Fruit fly (Drosophila melanogaster) whole organism, prepupa: Measurements from ENCODE around the gene CG34298.

Experiments used
- Blimp-1 ChIP-seq: fragments of 200-800 bp; sonication (Bioruptor generic); optimal IDR thresholded peaks from 3 replicates; lab custom pipeline; 2017; ENCODE audit warnings: missing biosample characterization, missing genetic modification characterization, mild to moderate bottlenecking, moderate library complexity, missing genetic modification reagents
- CG10631 ChIP-seq: fragments of 200-800 bp; sonication (Bioruptor generic); optimal IDR thresholded peaks from 2 replicates; lab custom pipeline; 2016; ENCODE audit warnings: missing biosample characterization, missing genetic modification characterization
- CG10669 ChIP-seq: fragments of 200-800 bp; sonication (Bioruptor generic); optimal IDR thresholded peaks from 3 replicates; lab custom pipeline; 2018; ENCODE audit warnings: missing biosample characterization, mild to moderate bottlenecking, missing genetic modification characterization, moderate library complexity
- CG11902 ChIP-seq: fragments of 200-800 bp; sonication (Bioruptor generic); optimal IDR thresholded peaks from 3 replicates; lab custom pipeline; 2016; ENCODE audit warnings: missing biosample characterization, missing genetic modification characterization
- CG15336 ChIP-seq: fragments of 200-800 bp; sonication (Bioruptor generic); IDR thresholded peaks from 2 replicates; pipeline ENCODE4 v1.3.6; 2022; ENCODE audit warnings: missing biosample characterization, missing genetic modification characterization
- CG16779 ChIP-seq: fragments of 200-800 bp; sonication (Bioruptor generic); optimal IDR thresholded peaks from 3 replicates; lab custom pipeline; 2017; ENCODE audit warnings: missing biosample characterization, mild to moderate bottlenecking, missing genetic modification characterization
- CG3032 ChIP-seq: fragments of 200-800 bp; optimal IDR thresholded peaks from 2 replicates; lab custom pipeline; 2019; ENCODE audit warnings: missing biosample characterization, mild to moderate bottlenecking, missing genetic modification characterization, moderate library complexity
- CG31627 ChIP-seq: fragments of 200-800 bp; sonication (Bioruptor generic); optimal IDR thresholded peaks from 3 replicates; lab custom pipeline; 2016; ENCODE audit warnings: missing biosample characterization, missing genetic modification characterization
- CG32006 ChIP-seq: fragments of 200-800 bp; sonication (Bioruptor generic); optimal IDR thresholded peaks from 3 replicates; lab custom pipeline; 2017; ENCODE audit warnings: missing biosample characterization, mild to moderate bottlenecking, missing genetic modification characterization
- CG3919 ChIP-seq: fragments of 200-800 bp; sonication (Bioruptor generic); optimal IDR thresholded peaks from 3 replicates; lab custom pipeline; 2016; ENCODE audit warnings: missing biosample characterization, missing genetic modification characterization
- CG4318 ChIP-seq: fragments of 200-800 bp; sonication (Bioruptor generic); optimal IDR thresholded peaks from 3 replicates; lab custom pipeline; 2017; ENCODE audit warnings: missing biosample characterization, mild to moderate bottlenecking, missing genetic modification characterization
- CG6163 ChIP-seq: fragments of 200-800 bp; sonication (Bioruptor generic); IDR thresholded peaks from 3 replicates; pipeline ENCODE4 v1.3.6; 2022; ENCODE audit warnings: missing biosample characterization, missing genetic modification characterization
- CG6276 ChIP-seq: fragments of 200-800 bp; sonication (Bioruptor generic); optimal IDR thresholded peaks from 2 replicates; lab custom pipeline; 2017; ENCODE audit warnings: missing biosample characterization, mild to moderate bottlenecking, missing genetic modification characterization
- CG6792 ChIP-seq: fragments of 200-800 bp; sonication (Bioruptor generic); optimal IDR thresholded peaks from 3 replicates; lab custom pipeline; 2016; ENCODE audit warnings: missing biosample characterization, missing genetic modification characterization
- CG6808 ChIP-seq: fragments of 200-800 bp; sonication (Bioruptor generic); optimal IDR thresholded peaks from 3 replicates; lab custom pipeline; 2017; ENCODE audit warnings: missing biosample characterization, missing genetic modification characterization, mild to moderate bottlenecking, moderate library complexity, missing genetic modification reagents
- CG6854 ChIP-seq: fragments of 200-800 bp; sonication (Bioruptor generic); optimal IDR thresholded peaks from 2 replicates; lab custom pipeline; 2017; ENCODE audit warnings: missing biosample characterization, mild to moderate bottlenecking, missing genetic modification characterization
- CG7368 ChIP-seq: fragments of 200-800 bp; sonication (Bioruptor generic); optimal IDR thresholded peaks from 3 replicates; lab custom pipeline; 2016; ENCODE audit warnings: missing biosample characterization, missing genetic modification characterization
- CG8119 ChIP-seq: fragments of 200-800 bp; sonication (Bioruptor generic); IDR thresholded peaks from 3 replicates; pipeline ENCODE4 v1.3.6; 2022; ENCODE audit warnings: missing biosample characterization, missing genetic modification characterization
- CG8319 ChIP-seq: fragments of 200-800 bp; sonication (Bioruptor generic); optimal IDR thresholded peaks from 3 replicates; lab custom pipeline; 2016; ENCODE audit warnings: missing biosample characterization, missing genetic modification characterization
- CG8632 ChIP-seq: fragments of 200-800 bp; sonication (Bioruptor generic); optimal IDR thresholded peaks from 3 replicates; lab custom pipeline; 2016; ENCODE audit warnings: missing biosample characterization, missing genetic modification characterization
- CG9139 ChIP-seq: fragments of 200-800 bp; sonication (Bioruptor generic); optimal IDR thresholded peaks from 3 replicates; lab custom pipeline; 2017; ENCODE audit warnings: missing biosample characterization, mild to moderate bottlenecking, missing genetic modification characterization
- Eip78C ChIP-seq: fragments of 200-800 bp; sonication (Bioruptor generic); peaks from one replicate; lab custom pipeline; 2016; ENCODE audit warnings: missing biosample characterization, missing genetic modification characterization
- Eip93F ChIP-seq: fragments of 200-800 bp; sonication (Bioruptor generic); optimal IDR thresholded peaks from 2 replicates; lab custom pipeline; 2016; ENCODE audit warnings: missing biosample characterization, mild to moderate bottlenecking, missing genetic modification characterization
- Ets21C ChIP-seq: fragments of 200-800 bp; sonication (Bioruptor generic); optimal IDR thresholded peaks from 3 replicates; lab custom pipeline; 2016; ENCODE audit warnings: missing biosample characterization, missing genetic modification characterization
- Hr38 ChIP-seq: sonication (Bioruptor generic); optimal IDR thresholded peaks from 2 replicates; lab custom pipeline; 2016; ENCODE audit warnings: missing biosample characterization, missing genetic modification characterization
- Hr4 ChIP-seq: fragments of 200-800 bp; sonication (Bioruptor generic); optimal IDR thresholded peaks from 3 replicates; lab custom pipeline; 2016; ENCODE audit warnings: missing biosample characterization, missing genetic modification characterization
- Lpt ChIP-seq: fragments of 200-800 bp; sonication (Bioruptor generic); optimal IDR thresholded peaks from 3 replicates; lab custom pipeline; 2016; ENCODE audit warnings: missing biosample characterization, missing genetic modification characterization
- Met ChIP-seq: fragments of 200-800 bp; sonication (Bioruptor generic); optimal IDR thresholded peaks from 3 replicates; lab custom pipeline; 2016; ENCODE audit warnings: missing biosample characterization, missing genetic modification characterization
- OdsH ChIP-seq: fragments of 200-800 bp; sonication (Bioruptor generic); optimal IDR thresholded peaks from 3 replicates; lab custom pipeline; 2016; ENCODE audit warnings: missing biosample characterization, missing genetic modification characterization
- Smox ChIP-seq: fragments of 200-800 bp; sonication (Bioruptor generic); optimal IDR thresholded peaks from 3 replicates; lab custom pipeline; 2016; ENCODE audit warnings: missing biosample characterization, missing genetic modification characterization
- Sox102F ChIP-seq: fragments of 200-800 bp; sonication (Bioruptor generic); optimal IDR thresholded peaks from 2 replicates; lab custom pipeline; 2016; ENCODE audit warnings: missing biosample characterization, mild to moderate bottlenecking, missing genetic modification characterization
- Sox14 ChIP-seq: fragments of 200-800 bp; sonication (Bioruptor generic); optimal IDR thresholded peaks from 3 replicates; lab custom pipeline; 2016; ENCODE audit warnings: missing biosample characterization, missing genetic modification characterization
- Sox15 ChIP-seq: fragments of 200-800 bp; sonication (Bioruptor generic); optimal IDR thresholded peaks from 3 replicates; lab custom pipeline; 2016; ENCODE audit warnings: missing biosample characterization, missing genetic modification characterization
- achi ChIP-seq: fragments of 200-800 bp; sonication (Bioruptor generic); optimal IDR thresholded peaks from 3 replicates; lab custom pipeline; 2016; ENCODE audit warnings: missing biosample characterization, missing genetic modification characterization
- acj6 ChIP-seq: fragments of 200-800 bp; sonication (Bioruptor generic); optimal IDR thresholded peaks from 3 replicates; lab custom pipeline; 2016; ENCODE audit warnings: missing biosample characterization, missing genetic modification characterization
- cyc ChIP-seq: fragments of 200-800 bp; sonication (Bioruptor generic); optimal IDR thresholded peaks from 3 replicates; lab custom pipeline; 2016; ENCODE audit warnings: missing biosample characterization, missing genetic modification characterization
- dac ChIP-seq: fragments of 200-800 bp; sonication (Bioruptor generic); optimal IDR thresholded peaks from 2 replicates; lab custom pipeline; 2017; ENCODE audit warnings: missing biosample characterization, mild to moderate bottlenecking, missing genetic modification characterization
- dsx ChIP-seq: fragments of 200-800 bp; optimal IDR thresholded peaks from 3 replicates; lab custom pipeline; 2019; ENCODE audit warnings: missing biosample characterization, mild to moderate bottlenecking, missing genetic modification characterization, moderate library complexity; ENCODE audit not compliant: poor library complexity, severe bottlenecking
- eg ChIP-seq: fragments of 200-800 bp; sonication (Bioruptor generic); IDR thresholded peaks from 3 replicates; pipeline ENCODE4 v1.3.6; 2022; ENCODE audit warnings: missing biosample characterization, missing genetic modification characterization
- fd59A ChIP-seq: fragments of 200-800 bp; sonication (Bioruptor generic); optimal IDR thresholded peaks from 2 replicates; lab custom pipeline; 2017; ENCODE audit warnings: missing biosample characterization, mild to moderate bottlenecking, missing genetic modification characterization, missing genetic modification reagents
- fd85E ChIP-seq: fragments of 200-800 bp; sonication (Bioruptor generic); optimal IDR thresholded peaks from 3 replicates; lab custom pipeline; 2016; ENCODE audit warnings: missing biosample characterization, missing genetic modification characterization
- net ChIP-seq: fragments of 200-800 bp; sonication (Bioruptor generic); optimal IDR thresholded peaks from 3 replicates; lab custom pipeline; 2016; ENCODE audit warnings: missing biosample characterization, missing genetic modification characterization
- pdm3 ChIP-seq: fragments of 200-800 bp; sonication (Bioruptor generic); optimal IDR thresholded peaks from 3 replicates; lab custom pipeline; 2016; ENCODE audit warnings: missing biosample characterization, missing genetic modification characterization
- salr ChIP-seq, 2 experiments: fragments of 200-800 bp; sonication (Bioruptor generic); optimal IDR thresholded peaks; 3 replicates each; lab custom pipeline; 2016 to 2018; ENCODE audit warnings: missing biosample characterization in 2 of 2, missing genetic modification characterization in 2 of 2, mild to moderate bottlenecking in 1 of 2
- spab ChIP-seq: fragments of 200-800 bp; sonication (Bioruptor generic); optimal IDR thresholded peaks from 2 replicates; lab custom pipeline; 2017; ENCODE audit warnings: missing biosample characterization, mild to moderate bottlenecking, missing genetic modification characterization, missing genetic modification reagents
- ss ChIP-seq, 2 experiments: fragments of 200-800 bp; sonication (Bioruptor generic); optimal IDR thresholded peaks; 2 replicates in 1 of 2; 3 replicates in 1 of 2; lab custom pipeline; 2017 to 2018; ENCODE audit warnings: mild to moderate bottlenecking in 2 of 2, missing biosample characterization in 2 of 2, missing genetic modification characterization in 2 of 2, moderate library complexity in 1 of 2
- svp ChIP-seq: fragments of 200-800 bp; sonication (Bioruptor generic); peaks from one replicate; lab custom pipeline; 2016; ENCODE audit warnings: missing biosample characterization, missing genetic modification characterization
- topi ChIP-seq: fragments of 200-800 bp; sonication (Bioruptor generic); optimal IDR thresholded peaks from 3 replicates; lab custom pipeline; 2016; ENCODE audit warnings: missing biosample characterization, missing genetic modification characterization
- vri ChIP-seq: fragments of 200-800 bp; sonication (Bioruptor generic); optimal IDR thresholded peaks from 3 replicates; lab custom pipeline; 2016; ENCODE audit warnings: missing biosample characterization, mild to moderate bottlenecking, missing genetic modification characterization

Gene CG34298

DNA sequence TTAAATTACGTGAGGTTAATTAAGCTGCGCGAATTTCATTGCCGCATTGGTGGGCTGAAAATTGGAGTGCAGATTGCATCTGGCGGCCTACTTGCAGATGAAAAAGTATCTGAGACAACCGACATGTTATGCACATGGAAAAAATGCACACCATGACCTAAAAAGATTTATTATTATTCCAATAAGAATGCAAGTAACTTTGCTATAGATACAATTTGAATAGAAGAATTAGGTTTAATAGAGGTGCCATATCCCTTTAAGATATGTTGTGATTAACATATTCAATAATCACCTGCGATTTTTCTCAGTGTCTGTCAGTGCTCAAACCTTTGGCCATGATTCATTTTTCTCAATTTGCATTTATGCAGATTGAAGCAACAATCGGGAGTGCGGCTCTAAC lies 18.1 kb upstream of the CG34298 start (continued):
- TF ChIP-seq CG10669 (GFP tag; lab: Kevin White, UChicago) = no peak
- TF ChIP-seq Eip93F (GFP tag; lab: Kevin White, UChicago) = no peak
- TF ChIP-seq pdm3 = peak; percentile 22
- peak; percentile 8 for TF ChIP-seq CG8632 (GFP tag; lab: Kevin White, UChicago)
- TF ChIP-seq CG6792 (GFP tag; lab: Kevin White, UChicago) = peak; percentile 51
- TF ChIP-seq CG9139 (GFP tag; lab: Kevin White, UChicago) = no peak
- TF ChIP-seq vri = no peak
- peak; percentile 20 for TF ChIP-seq Hr4 (GFP tag; lab: Kevin White, UChicago)
- no peak for TF ChIP-seq dac
- peak; percentile 77 for TF ChIP-seq Eip78C (GFP tag; lab: Kevin White, UChicago)
- TF ChIP-seq acj6 (GFP tag; lab: Kevin White, UChicago) = peak; percentile 34

DNA sequence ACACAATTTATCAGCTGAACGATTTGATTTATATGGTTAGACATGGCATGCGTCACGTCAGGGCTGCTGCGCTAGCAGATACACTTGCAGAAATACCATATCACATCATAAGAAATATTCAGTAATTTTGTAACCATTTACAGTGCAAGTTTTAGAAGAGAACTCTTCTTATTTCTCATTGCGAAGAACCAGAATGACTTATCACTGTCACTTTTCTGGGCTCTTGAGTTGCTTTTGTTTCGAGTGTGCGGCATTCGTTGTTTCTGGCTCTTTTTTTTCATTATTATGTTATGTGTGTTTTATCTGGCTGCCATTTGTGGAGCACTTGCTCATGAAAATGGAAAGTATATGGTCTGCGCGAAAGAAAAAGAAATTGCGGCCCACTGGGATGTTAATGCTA lies 17.6 kb upstream of the CG34298 start:
- TF ChIP-seq CG8119 (peak; percentile 83), Met (GFP tag; lab: Kevin White, UChicago) (peak; percentile 6), CG3919 (peak; percentile 30), CG15336 (GFP tag; lab: Robert Waterston, UW) (peak; percentile 87), topi (GFP tag; lab: Kevin White, UChicago) (no peak), OdsH (GFP tag; lab: Kevin White, UChicago) (peak; percentile 37), Sox14 (GFP tag; lab: Kevin White, UChicago) (peak; percentile 23), Smox (GFP tag; lab: Kevin White, UChicago) (no peak), CG3032 (no peak), dac (peak; percentile 73), Sox102F (GFP tag; lab: Kevin White, UChicago) (no peak), spab (GFP tag; lab: Kevin White, UChicago) (no peak), Eip78C (GFP tag; lab: Kevin White, UChicago) (peak; percentile 60), CG11902 (GFP tag; lab: Kevin White, UChicago) (no peak), CG7368 (no peak), CG6163 (GFP tag; lab: Robert Waterston, UW) (peak; percentile 84), Blimp-1 (GFP tag; lab: Kevin White, UChicago) (no peak), CG6854 (GFP tag; lab: Kevin White, UChicago) (no peak), net (GFP tag; lab: Kevin White, UChicago) (no peak), CG9139 (GFP tag; lab: Kevin White, UChicago) (no peak), CG8632 (GFP tag; lab: Kevin White, UChicago) (no peak), achi (GFP tag; lab: Kevin White, UChicago) (peak; percentile 46), CG10631 (GFP tag; lab: Kevin White, UChicago) (peak; percentile 24), dsx (GFP tag; lab: Kevin White, UChicago) (no peak), CG16779 (tag; lab: Kevin White, UChicago) (no peak), eg (GFP tag; lab: Robert Waterston, UW) (peak; percentile 89), fd59A (no peak), vri (no peak), CG6276 (peak; percentile 2), Lpt (GFP tag; lab: Kevin White, UChicago) (peak; percentile 39), Ets21C (GFP tag; lab: Kevin White, UChicago) (no peak), CG10669 (GFP tag; lab: Kevin White, UChicago) (no peak), CG6792 (GFP tag; lab: Kevin White, UChicago) (no peak), ss (GFP tag; optimal IDR thresholded peaks at IDR 0.05; lab: Kevin White, UChicago) (no peak), Hr4 (GFP tag; lab: Kevin White, UChicago) (peak; percentile 89), pdm3 (peak; percentile 10), CG4318 (GFP tag; lab: Kevin White, UChicago) (peak; percentile 74), Hr38 (GFP tag; lab: Kevin White, UChicago) (no peak), CG6808 (no peak), fd85E (GFP tag; lab: Kevin White, UChicago) (no peak), cyc (GFP tag; lab: Kevin White, UChicago) (no peak), Eip93F (GFP tag; lab: Kevin White, UChicago) (no peak), CG8319 (GFP tag; lab: Kevin White, UChicago) (no peak), salr (GFP tag; optimal IDR thresholded peaks at IDR 0.05; lab: Kevin White, UChicago) (peak in 1 of 2 experiments; percentile 41), CG32006 (GFP tag; lab: Kevin White, UChicago) (peak; percentile 84), svp (GFP tag; lab: Kevin White, UChicago) (no peak), CG31627 (GFP tag; lab: Kevin White, UChicago) (no peak), Sox15 (GFP tag; lab: Kevin White, UChicago) (no peak)
